Fruit fly (Drosophila melanogaster): Measurements from ENCODE around the gene atk.

atk gene

dm6 chr3L:20493417-20494261 is 29.0 kb upstream of the atk start (continued):
- peak; percentile 51 for TF ChIP-seq pho (GFP tag; optimal IDR thresholded peaks at IDR 0.05)
- no peak for TF ChIP-seq p53 (GFP tag; optimal IDR thresholded peaks at IDR 0.05)
- TF ChIP-seq MBD-R2 (GFP tag; IDR thresholded peaks at IDR 0.05) = peak; percentile 7; the same call in 1 of the 2 replicates
- peak; percentile 39 for TF ChIP-seq CG4424 (GFP tag; optimal IDR thresholded peaks at IDR 0.05)
- no peak for TF ChIP-seq TFAM (GFP tag; optimal IDR thresholded peaks at IDR 0.05)
- TF ChIP-seq Optix (GFP tag; IDR thresholded peaks at IDR 0.05) = no peak
- no peak for TF ChIP-seq kay (GFP tag; optimal IDR thresholded peaks at IDR 0.05)
- TF ChIP-seq lilli (GFP tag; optimal IDR thresholded peaks at IDR 0.05) = peak; percentile 80
- TF ChIP-seq ro (GFP tag; IDR thresholded peaks at IDR 0.05) = no peak
- peak; percentile 32; the same call in 1 of the 3 replicates for TF ChIP-seq CG11093 (GFP tag; IDR thresholded peaks at IDR 0.05)
- TF ChIP-seq CG13424 (tag; optimal IDR thresholded peaks at IDR 0.05) = peak; percentile 73
- TF ChIP-seq croc (GFP tag; conservative IDR thresholded peaks at IDR 0.05) = no peak
- TF ChIP-seq CG6854 (GFP tag; optimal IDR thresholded peaks at IDR 0.05) = peak; percentile 54
- TF ChIP-seq CG8359 (GFP tag; optimal IDR thresholded peaks at IDR 0.05; ENCODE audit: borderline replicate concordance) = no peak
- TF ChIP-seq lmd (GFP tag; IDR thresholded peaks at IDR 0.05) = peak; percentile 79
- TF ChIP-seq CG9215 (GFP tag; IDR thresholded peaks at IDR 0.05) = peak; percentile 49
- TF ChIP-seq Stat92E (GFP tag; optimal IDR thresholded peaks at IDR 0.05) = no peak
- TF ChIP-seq sug (tag; optimal IDR thresholded peaks at IDR 0.05) = peak; percentile 49
- TF ChIP-seq CG17912 (GFP tag; optimal IDR thresholded peaks at IDR 0.05) = no peak
- peak; percentile 86 for TF ChIP-seq Med (GFP tag)
- TF ChIP-seq zfh1 (GFP tag; IDR thresholded peaks at IDR 0.05) = peak; percentile 68; the same call in 2 of the 3 replicates
- peak; percentile 6 for TF ChIP-seq CG4854 (GFP tag; optimal IDR thresholded peaks at IDR 0.05)
- no peak for TF ChIP-seq tll (GFP tag; optimal IDR thresholded peaks at IDR 0.05)
- peak; percentile 73 for TF ChIP-seq CG9727 (GFP tag; optimal IDR thresholded peaks at IDR 0.05)
- TF ChIP-seq H2.0 (GFP tag; IDR thresholded peaks at IDR 0.05) = peak; percentile 71
- TF ChIP-seq h (optimal IDR thresholded peaks at IDR 0.05) = no peak
- TF ChIP-seq CG8924 (tag; optimal IDR thresholded peaks at IDR 0.05) = peak; percentile 84
- TF ChIP-seq H15 (GFP tag; IDR thresholded peaks at IDR 0.05) = peak; percentile 59; the same call in 2 of the 3 replicates
- peak; percentile 73; the same call in 2 of the 3 replicates for TF ChIP-seq so (GFP tag; IDR thresholded peaks at IDR 0.05)
- no peak for TF ChIP-seq sc (optimal IDR thresholded peaks at IDR 0.05)
- TF ChIP-seq sc (GFP tag; optimal IDR thresholded peaks at IDR 0.05) = no peak
- peak; percentile 27; the same call in 1 of the 2 replicates for TF ChIP-seq crol (GFP tag; IDR thresholded peaks at IDR 0.05)
- no peak for TF ChIP-seq dati (GFP tag; IDR thresholded peaks at IDR 0.05)
- TF ChIP-seq CG10431 (GFP tag; optimal IDR thresholded peaks at IDR 0.05) = peak; percentile 37
- peak; percentile 70 for TF ChIP-seq Chrac-16 (GFP tag; optimal IDR thresholded peaks at IDR 0.05)
- TF ChIP-seq Six4 (GFP tag; optimal IDR thresholded peaks at IDR 0.05) = peak; percentile 44
- TF ChIP-seq CG1792 (GFP tag; optimal IDR thresholded peaks at IDR 0.05) = peak; percentile 13
- TF ChIP-seq jumu (GFP tag; optimal IDR thresholded peaks at IDR 0.05) = no peak
- peak; percentile 78 for TF ChIP-seq CG14441 (GFP tag; IDR thresholded peaks at IDR 0.05)
- peak; percentile 83 for TF ChIP-seq unpg (GFP tag; optimal IDR thresholded peaks at IDR 0.05)
- TF ChIP-seq CG13624 (GFP tag; optimal IDR thresholded peaks at IDR 0.05) = peak; percentile 51
- TF ChIP-seq CG18011 (GFP tag; optimal IDR thresholded peaks at IDR 0.05) = peak; percentile 10
- peak; percentile 46 for TF ChIP-seq Abd-B (GFP tag; optimal IDR thresholded peaks at IDR 0.05)
- no peak for TF ChIP-seq D (optimal IDR thresholded peaks at IDR 0.05)
- TF ChIP-seq D (GFP tag; optimal IDR thresholded peaks at IDR 0.05) = no peak
- peak; percentile 67 for TF ChIP-seq gro (GFP tag; optimal IDR thresholded peaks at IDR 0.05)
- no peak for TF ChIP-seq bigmax (GFP tag; optimal IDR thresholded peaks at IDR 0.05)
- TF ChIP-seq oc (tag; optimal IDR thresholded peaks at IDR 0.05) = no peak
- TF ChIP-seq slp2 (GFP tag; optimal IDR thresholded peaks at IDR 0.05) = peak; percentile 28
- TF ChIP-seq tio (GFP tag; optimal IDR thresholded peaks at IDR 0.05) = peak; percentile 53
